Fruit fly (Drosophila melanogaster): ENCODE results near the gene CG33645.

DNA sequence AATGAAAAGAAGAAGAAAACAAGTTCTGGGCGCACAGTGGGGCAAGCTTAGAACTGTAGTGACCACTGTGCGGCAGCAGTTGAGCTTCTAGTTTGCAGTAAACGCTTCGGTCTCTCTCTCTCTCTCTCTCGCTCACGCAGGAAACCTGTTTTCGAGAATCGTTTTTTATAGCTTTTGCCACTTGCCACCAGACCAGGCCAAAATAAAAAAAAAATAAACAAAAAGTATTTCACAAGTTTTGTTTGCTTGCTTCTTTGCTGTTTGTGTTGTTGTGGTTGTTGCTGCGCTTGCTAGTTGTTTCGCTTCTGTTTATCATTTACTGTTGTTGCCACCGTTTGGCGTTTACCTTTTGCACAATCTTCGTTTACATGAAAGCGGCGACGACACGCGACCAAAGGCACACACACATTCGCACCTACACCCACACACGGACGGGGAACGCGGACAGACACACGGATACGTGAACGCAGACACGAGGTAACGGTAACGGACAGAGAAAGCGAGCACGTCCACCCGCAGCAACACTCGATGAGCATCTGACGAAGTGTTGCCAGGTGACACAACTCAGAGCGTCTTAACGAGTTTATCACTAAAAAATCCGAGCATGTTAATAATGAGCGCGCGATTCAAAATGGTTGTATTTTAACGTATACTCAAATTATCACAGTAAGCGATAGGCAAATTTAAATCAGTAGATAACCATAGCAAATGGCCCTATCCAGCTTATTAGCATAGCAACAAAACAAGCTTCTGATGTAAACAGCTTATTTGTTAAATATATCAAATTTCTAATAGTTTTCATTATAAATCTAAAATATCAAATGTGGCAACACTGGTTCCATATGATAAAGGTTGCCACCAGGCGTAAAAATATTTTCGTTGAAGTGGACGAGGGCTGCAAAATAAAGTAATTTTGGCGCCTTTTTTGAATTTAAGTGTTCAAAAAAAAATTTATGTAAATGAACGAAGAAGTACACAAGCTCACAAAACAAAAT, 16.5 kb downstream of the CG33645 start, which contains the start of gene B4:
- TF ChIP-seq CG32772 (GFP tag; IDR thresholded peaks at IDR 0.05) (0 out of 2 replicates have a peak, but pooled peaks have one; percentile 18), CG2129 (GFP tag; IDR thresholded peaks at IDR 0.05; ENCODE audit: partially characterized antibody) (no peak), gce (GFP tag; IDR thresholded peaks at IDR 0.05) (peak; percentile 62; the same call in 2 of the 3 replicates), HLH54F (GFP tag; optimal IDR thresholded peaks at IDR 0.05) (peak; percentile 13), CG16779 (GFP tag; IDR thresholded peaks at IDR 0.05) (peak; percentile 81; the same call in 1 of the 2 replicates), prd (optimal IDR thresholded peaks at IDR 0.05) (no peak), prd (GFP tag; IDR thresholded peaks at IDR 0.05) (peak; percentile 27; the same call in 2 of the 3 replicates), so (GFP tag; IDR thresholded peaks at IDR 0.05) (peak; percentile 80; the same call in 2 of the 3 replicates)
